Worm (Caenorhabditis elegans) whole organism, L1 larva: ENCODE measurements around the gene ZK228.4.

Experiments used
- C04F5.9 ChIP-seq: sonication (generic microtip); optimal IDR thresholded peaks from 2 replicates; lab custom pipeline; 2016; ENCODE audit warnings: missing genetic modification characterization, missing compliant biosample characterization
- F16B12.6 ChIP-seq: fragments of 150-350 bp; optimal IDR thresholded peaks from 2 replicates; lab custom pipeline; 2014; ENCODE audit warnings: missing biosample characterization, missing genetic modification characterization
- aha-1 ChIP-seq: fragments of 150-350 bp; optimal IDR thresholded peaks from 2 replicates; lab custom pipeline; 2014; ENCODE audit warnings: missing biosample characterization, missing genetic modification characterization
- alr-1 ChIP-seq: fragments of 200-800 bp; sonication (Bioruptor generic); optimal IDR thresholded peaks from 2 replicates; lab custom pipeline; 2018; ENCODE audit warnings: borderline replicate concordance, mild to moderate bottlenecking, missing genetic modification characterization, missing compliant biosample characterization
- aly-2 ChIP-seq: fragments of 150-350 bp; optimal IDR thresholded peaks from 2 replicates; lab custom pipeline; 2014; ENCODE audit warnings: missing biosample characterization, missing genetic modification characterization
- ama-1 ChIP-seq: fragments of 150-350 bp; optimal IDR thresholded peaks from 2 replicates; lab custom pipeline; 2014
- blmp-1 ChIP-seq: fragments of 150-350 bp; optimal IDR thresholded peaks from 2 replicates; lab custom pipeline; 2014; ENCODE audit warnings: missing biosample characterization, missing genetic modification characterization
- dsc-1 ChIP-seq: sonication (generic microtip); optimal IDR thresholded peaks from 2 replicates; lab custom pipeline; 2016; ENCODE audit warnings: mild to moderate bottlenecking, missing genetic modification characterization, missing compliant biosample characterization
- efl-1 ChIP-seq, 4 experiments: fragments of 150-350 bp; optimal IDR thresholded peaks in 3 of 4; peaks in 1 of 4; 1 replicate in 1 of 4; 2 replicates in 3 of 4; lab custom pipeline; 2014; ENCODE audit warnings: missing biosample characterization in 2 of 4, missing genetic modification characterization in 2 of 4, missing genetic modification reagents in 2 of 4
- efl-3 ChIP-seq: fragments of 200-800 bp; sonication (Bioruptor generic); optimal IDR thresholded peaks from 2 replicates; lab custom pipeline; 2018; ENCODE audit warnings: mild to moderate bottlenecking, missing genetic modification characterization, missing compliant biosample characterization
- egl-13 ChIP-seq: sonication (generic microtip); optimal IDR thresholded peaks from 2 replicates; lab custom pipeline; 2016; ENCODE audit warnings: missing genotype, missing genetic modification reagents, missing genetic modification characterization, missing compliant biosample characterization
- elt-2 ChIP-seq: sonication (generic microtip); optimal IDR thresholded peaks from 2 replicates; lab custom pipeline; 2016; ENCODE audit warnings: missing genetic modification characterization, mild to moderate bottlenecking, inconsistent platforms, missing compliant biosample characterization, missing genetic modification reagents
- elt-3 ChIP-seq, 6 experiments: fragments of 150-350 bp in 1 of 6; sonication (generic microtip); optimal IDR thresholded peaks; 2 replicates each; lab custom pipeline; 2017 to 2018; ENCODE audit warnings: missing biosample characterization in 6 of 6, missing genetic modification characterization in 6 of 6, inconsistent platforms in 1 of 6
- ets-5 ChIP-seq: fragments of 200-800 bp; sonication (Bioruptor generic); IDR thresholded peaks from 2 replicates; pipeline ENCODE4 v1.3.6; 2022; ENCODE audit warnings: missing genetic modification characterization, missing compliant biosample characterization
- fkh-10 ChIP-seq: sonication (generic microtip); optimal IDR thresholded peaks from 2 replicates; lab custom pipeline; 2017; ENCODE audit warnings: missing biosample characterization, missing genetic modification reagents, missing genetic modification characterization
- fkh-4 ChIP-seq: sonication (generic microtip); optimal IDR thresholded peaks from 2 replicates; lab custom pipeline; 2016; ENCODE audit warnings: missing compliant biosample characterization, missing genetic modification characterization, borderline replicate concordance
- fkh-8 ChIP-seq: sonication (generic microtip); optimal IDR thresholded peaks from 2 replicates; lab custom pipeline; 2016; ENCODE audit warnings: mild to moderate bottlenecking, missing genetic modification characterization, missing compliant biosample characterization
- grh-1 ChIP-seq: fragments of 200-800 bp; sonication (Bioruptor generic); IDR thresholded peaks from 2 replicates; pipeline ENCODE4 v1.3.6; 2022; ENCODE audit warnings: missing genetic modification reagents, missing genetic modification characterization, missing compliant biosample characterization
- hlh-17 ChIP-seq: fragments of 200-800 bp; sonication (Bioruptor generic); optimal IDR thresholded peaks from 2 replicates; lab custom pipeline; 2018; ENCODE audit warnings: missing genetic modification characterization, mild to moderate bottlenecking, missing compliant biosample characterization, moderate library complexity, borderline replicate concordance
- hlh-4 ChIP-seq: sonication (generic microtip); optimal IDR thresholded peaks from 2 replicates; lab custom pipeline; 2016; ENCODE audit warnings: mild to moderate bottlenecking, missing genetic modification characterization, missing compliant biosample characterization
- irx-1 ChIP-seq: sonication (generic microtip); optimal IDR thresholded peaks from 2 replicates; lab custom pipeline; 2016; ENCODE audit warnings: missing genetic modification characterization, missing compliant biosample characterization
- isw-1 ChIP-seq: fragments of 200-800 bp; sonication (Bioruptor generic); IDR thresholded peaks from 2 replicates; pipeline ENCODE4 v1.3.6; 2022; ENCODE audit warnings: missing genetic modification characterization, missing compliant biosample characterization
- jun-1 ChIP-seq: fragments of 150-350 bp; optimal IDR thresholded peaks from 2 replicates; lab custom pipeline; 2014; ENCODE audit warnings: missing biosample characterization, missing genetic modification reagents, missing genetic modification characterization
- lin-13 ChIP-seq: fragments of 150-350 bp; optimal IDR thresholded peaks from 2 replicates; lab custom pipeline; 2014; ENCODE audit warnings: missing biosample characterization, missing genetic modification reagents, missing genetic modification characterization
- lin-14 ChIP-seq: fragments of 200-800 bp; sonication (Bioruptor generic); optimal IDR thresholded peaks from 2 replicates; lab custom pipeline; 2018; ENCODE audit warnings: mild to moderate bottlenecking, missing genetic modification characterization, moderate library complexity, missing compliant biosample characterization
- lin-15B ChIP-seq: fragments of 150-350 bp; sonication (generic microtip); optimal IDR thresholded peaks from 3 replicates; lab custom pipeline; 2014; ENCODE audit warnings: missing biosample characterization, missing genetic modification characterization
- lin-35 ChIP-seq, 2 experiments: fragments of 150-350 bp; optimal IDR thresholded peaks; 2 replicates each; lab custom pipeline; 2014; ENCODE audit warnings: missing biosample characterization in 2 of 2, missing genetic modification characterization in 2 of 2, missing genetic modification reagents in 2 of 2
- mab-9 ChIP-seq: fragments of 200-800 bp; sonication (Bioruptor generic); IDR thresholded peaks from 2 replicates; pipeline ENCODE4 v1.3.6; 2022; ENCODE audit warnings: missing genetic modification reagents, missing genetic modification characterization, missing compliant biosample characterization
- mep-1 ChIP-seq: fragments of 150-350 bp; optimal IDR thresholded peaks from 2 replicates; lab custom pipeline; 2014; ENCODE audit warnings: missing biosample characterization, missing genetic modification characterization
- nhr-12 ChIP-seq: sonication (generic microtip); optimal IDR thresholded peaks from 2 replicates; lab custom pipeline; 2017; ENCODE audit warnings: missing biosample characterization, missing genetic modification characterization
- nhr-19 ChIP-seq: fragments of 200-800 bp; sonication (Bioruptor generic); conservative IDR thresholded peaks from 2 replicates; pipeline ENCODE4 v1.3.6; 2022; ENCODE audit warnings: missing genetic modification characterization, missing compliant biosample characterization
- nhr-20 ChIP-seq: sonication (generic microtip); optimal IDR thresholded peaks from 2 replicates; lab custom pipeline; 2016; ENCODE audit warnings: mild to moderate bottlenecking, missing genetic modification characterization, missing compliant biosample characterization
- nhr-28 ChIP-seq: fragments of 150-350 bp; optimal IDR thresholded peaks from 2 replicates; lab custom pipeline; 2014; ENCODE audit warnings: missing biosample characterization, missing genetic modification characterization
- nhr-47 ChIP-seq: sonication (generic microtip); optimal IDR thresholded peaks from 2 replicates; lab custom pipeline; 2016; ENCODE audit warnings: mild to moderate bottlenecking, missing genetic modification characterization, moderate library complexity, missing compliant biosample characterization
- nhr-76 ChIP-seq: sonication (generic microtip); optimal IDR thresholded peaks from 2 replicates; lab custom pipeline; 2017; ENCODE audit warnings: missing biosample characterization, missing genetic modification characterization
- nhr-85 ChIP-seq: sonication (generic microtip); peaks from one replicate; lab custom pipeline; 2016; ENCODE audit warnings: missing genetic modification characterization, inconsistent platforms, missing compliant biosample characterization
- skn-1 ChIP-seq: fragments of 150-350 bp; optimal IDR thresholded peaks from 2 replicates; lab custom pipeline; 2014; ENCODE audit warnings: missing biosample characterization, missing genetic modification characterization
- snpc-4 ChIP-seq: fragments of 150-350 bp; optimal IDR thresholded peaks from 2 replicates; lab custom pipeline; 2014; ENCODE audit warnings: missing biosample characterization, missing genetic modification characterization
- sox-4 ChIP-seq: sonication (generic microtip); optimal IDR thresholded peaks from 2 replicates; lab custom pipeline; 2016; ENCODE audit warnings: missing genetic modification characterization, missing compliant biosample characterization
- sptf-1 ChIP-seq: fragments of 150-350 bp; optimal IDR thresholded peaks from 2 replicates; lab custom pipeline; 2014; ENCODE audit warnings: missing biosample characterization, missing genetic modification characterization
- swsn-7 ChIP-seq: sonication (generic microtip); optimal IDR thresholded peaks from 2 replicates; lab custom pipeline; 2016; ENCODE audit warnings: missing genetic modification characterization, missing compliant biosample characterization
- tlp-1 ChIP-seq: fragments of 150-350 bp; optimal IDR thresholded peaks from 2 replicates; lab custom pipeline; 2014; ENCODE audit warnings: missing biosample characterization, missing genetic modification characterization
- unc-30 ChIP-seq: sonication (generic microtip); optimal IDR thresholded peaks from 2 replicates; lab custom pipeline; 2017; ENCODE audit warnings: missing biosample characterization, missing genetic modification characterization
- unc-86 ChIP-seq: sonication (generic microtip); optimal IDR thresholded peaks from 2 replicates; lab custom pipeline; 2016; ENCODE audit warnings: missing genetic modification characterization, missing compliant biosample characterization
- unc-98 ChIP-seq: fragments of 200-800 bp; sonication (Bioruptor generic); IDR thresholded peaks from 2 replicates; pipeline ENCODE4 v1.3.6; 2022; ENCODE audit warnings: missing genetic modification characterization, missing compliant biosample characterization
- zag-1 ChIP-seq: fragments of 150-350 bp; optimal IDR thresholded peaks from 2 replicates; lab custom pipeline; 2014; ENCODE audit warnings: missing biosample characterization, missing genetic modification characterization
- zip-4 ChIP-seq: fragments of 200-800 bp; sonication (Bioruptor generic); optimal IDR thresholded peaks from 2 replicates; lab custom pipeline; 2018; ENCODE audit warnings: mild to moderate bottlenecking, missing genetic modification characterization, moderate library complexity, missing compliant biosample characterization

The ZK228.4 gene

ce11 chrV:18476090-18476489 lies 13.5 kb downstream of the ZK228.4 start, which contains the start of gene srh-179:
Gene srh-179, plus strand, starts transcription at chrV:18476390.
- no peak for TF ChIP-seq ets-5 (GFP tag; lab: Robert Waterston, UW)
- TF ChIP-seq aha-1: no peak
- TF ChIP-seq zag-1 (tag; lab: Kevin White, UChicago): no peak
- TF ChIP-seq nhr-20 (tag; lab: Kevin White, UChicago): no peak
- no peak for TF ChIP-seq tlp-1 (tag; lab: Kevin White, UChicago)
- no peak for TF ChIP-seq irx-1
- TF ChIP-seq nhr-85 (tag; lab: Kevin White, UChicago): no peak
- TF ChIP-seq ama-1 (lab: Kevin White, UChicago): no peak
- TF ChIP-seq mep-1 (tag; lab: Kevin White, UChicago): no peak
- no peak for TF ChIP-seq nhr-19 (GFP tag; lab: Robert Waterston, UW)
- no peak for TF ChIP-seq mab-9 (GFP tag; lab: Robert Waterston, UW)
- no peak for TF ChIP-seq grh-1 (GFP tag; lab: Robert Waterston, UW)
- no peak for TF ChIP-seq lin-13 (GFP tag; lab: Kevin White, UChicago)

- TF ChIP-seq tlp-1 (tag; lab: Kevin White, UChicago): no peak
- TF ChIP-seq aly-2: no peak
- no peak for TF ChIP-seq grh-1 (GFP tag; lab: Robert Waterston, UW)
- TF ChIP-seq nhr-28 (tag; lab: Kevin White, UChicago): no peak
- no peak for TF ChIP-seq nhr-76 (tag; lab: Kevin White, UChicago)
- TF ChIP-seq sox-4 (tag; lab: Kevin White, UChicago): no peak
- TF ChIP-seq skn-1 (tag; lab: Kevin White, UChicago): no peak
- no peak for TF ChIP-seq unc-98 (GFP tag; lab: Robert Waterston, UW)
- no peak for TF ChIP-seq egl-13 (tag; lab: Kevin White, UChicago)
- no peak for TF ChIP-seq lin-14 (GFP tag; lab: Kevin White, UChicago)
- TF ChIP-seq isw-1 (GFP tag; lab: Robert Waterston, UW): no peak
- TF ChIP-seq nhr-85 (tag; lab: Kevin White, UChicago): no peak
- TF ChIP-seq efl-3: no peak
- TF ChIP-seq lin-35 (GFP tag; optimal IDR thresholded peaks at IDR 0.05; lab: Kevin White, UChicago): no peak
- TF ChIP-seq mab-9 (GFP tag; lab: Robert Waterston, UW): no peak
- TF ChIP-seq sptf-1 (tag; lab: Kevin White, UChicago): no peak
- no peak for TF ChIP-seq hlh-4
- TF ChIP-seq hlh-17 (GFP tag; lab: Kevin White, UChicago): no peak
- no peak for TF ChIP-seq unc-30 (tag; lab: Kevin White, UChicago)
Measured at ce11 chrV:18480231-18480630, 17.6 kb downstream of the ZK228.4 start, which contains the start of gene srh-178. Gene srh-178, minus strand, starts transcription at chrV:18480331.

- TF ChIP-seq elt-2 (tag; lab: Kevin White, UChicago) (no peak), elt-3 (tag; optimal IDR thresholded peaks at IDR 0.05; lab: Kevin White, UChicago) (peak in 3 of 6 experiments; percentile 12 to 31 (median 24))
Measured at ce11 chrV:18487158-18487557, 24.6 kb downstream of the ZK228.4 start, which contains the start of gene Y51A2D.18. Gene Y51A2D.18, minus strand, starts transcription at chrV:18487258.

- TF ChIP-seq nhr-47 (tag; lab: Kevin White, UChicago) (peak; percentile 26), sptf-1 (tag; lab: Kevin White, UChicago) (no peak), snpc-4 (peak; percentile 23), fkh-4 (tag; lab: Kevin White, UChicago) (no peak), nhr-85 (tag; lab: Kevin White, UChicago) (no peak), nhr-12 (tag; lab: Kevin White, UChicago) (no peak), dsc-1 (tag; lab: Kevin White, UChicago) (peak; percentile 9), alr-1 (tag; lab: Kevin White, UChicago) (no peak), aly-2 (no peak), jun-1 (tag; lab: Kevin White, UChicago) (no peak), lin-15B (tag; lab: Kevin White, UChicago) (peak; percentile 3), F16B12.6 (tag; lab: Kevin White, UChicago) (peak; percentile 20), swsn-7 (tag; lab: Kevin White, UChicago) (peak; percentile 9), blmp-1 (tag; lab: Kevin White, UChicago) (no peak), efl-1 (optimal IDR thresholded peaks at IDR 0.05; lab: Kevin White, UChicago) (peak; percentile 22 to 32), efl-1 (GFP tag; optimal IDR thresholded peaks at IDR 0.05 in 1 of 2; lab: Kevin White, UChicago) (no peak), fkh-10 (GFP tag; lab: Kevin White, UChicago) (peak; percentile 63), zip-4 (GFP tag; lab: Kevin White, UChicago) (no peak), isw-1 (GFP tag; lab: Robert Waterston, UW) (0 out of 2 replicates have a peak, but pooled peaks have one; percentile 14), fkh-8 (tag; lab: Kevin White, UChicago) (peak; percentile 65), C04F5.9 (tag; lab: Kevin White, UChicago) (no peak), unc-86 (peak; percentile 8)
Measured at ce11 chrV:18490284-18490832, 27.8 kb downstream of the ZK228.4 start.
